Fruit fly (Drosophila melanogaster) whole organism, adult: ENCODE data around the gene CG5953.

Experiments used
- CG11617 ChIP-seq: fragments of 200-800 bp; sonication (Bioruptor generic); optimal IDR thresholded peaks from 2 replicates; lab custom pipeline; 2017; ENCODE audit warnings: mild to moderate bottlenecking, missing biosample characterization, missing genetic modification reagents, missing genetic modification characterization
- CG33017 ChIP-seq: fragments of 200-800 bp; sonication (Bioruptor generic); optimal IDR thresholded peaks from 2 replicates; lab custom pipeline; 2018; ENCODE audit warnings: missing biosample characterization, mild to moderate bottlenecking, missing genetic modification characterization, moderate library complexity
- CG7045 ChIP-seq: fragments of 200-800 bp; sonication (Bioruptor generic); optimal IDR thresholded peaks from 2 replicates; lab custom pipeline; 2017; ENCODE audit warnings: missing biosample characterization, mild to moderate bottlenecking, missing genetic modification characterization
- Clk ChIP-seq: fragments of 200-800 bp; sonication (Bioruptor generic); optimal IDR thresholded peaks from 2 replicates; lab custom pipeline; 2017; ENCODE audit warnings: missing biosample characterization, missing genetic modification characterization
- Hr96 ChIP-seq: fragments of 200-800 bp; sonication (Bioruptor generic); optimal IDR thresholded peaks from 2 replicates; lab custom pipeline; 2016; ENCODE audit warnings: missing biosample characterization, missing genetic modification characterization
- bab1 ChIP-seq: fragments of 200-800 bp; sonication (Bioruptor generic); optimal IDR thresholded peaks from 3 replicates; lab custom pipeline; 2019; ENCODE audit warnings: missing biosample characterization, mild to moderate bottlenecking, missing genetic modification characterization, moderate library complexity
- cic ChIP-seq: fragments of 200-800 bp; sonication (Bioruptor generic); optimal IDR thresholded peaks from 2 replicates; lab custom pipeline; 2017; ENCODE audit warnings: missing biosample characterization, mild to moderate bottlenecking, missing genetic modification characterization, moderate library complexity
- cnc ChIP-seq, 2 experiments: fragments of >200 bp; optimal IDR thresholded peaks; 2 replicates each; lab custom pipeline; 2017
- kay ChIP-seq: fragments of 200-800 bp; sonication (Bioruptor generic); peaks from one replicate; lab custom pipeline; 2016; ENCODE audit warnings: missing biosample characterization, missing genetic modification characterization, borderline replicate concordance
- ovo ChIP-seq: fragments of 200-800 bp; sonication (Bioruptor generic); optimal IDR thresholded peaks from 2 replicates; lab custom pipeline; 2016; ENCODE audit warnings: missing biosample characterization, missing genetic modification characterization
- pad ChIP-seq: fragments of 200-800 bp; sonication (Bioruptor generic); optimal IDR thresholded peaks from 3 replicates; lab custom pipeline; 2017; ENCODE audit warnings: missing biosample characterization, missing genetic modification characterization, mild to moderate bottlenecking, moderate library complexity, missing genetic modification reagents
- toe ChIP-seq: fragments of 200-800 bp; sonication (Bioruptor generic); optimal IDR thresholded peaks from 2 replicates; lab custom pipeline; 2016; ENCODE audit warnings: missing biosample characterization, missing genetic modification characterization

DNA sequence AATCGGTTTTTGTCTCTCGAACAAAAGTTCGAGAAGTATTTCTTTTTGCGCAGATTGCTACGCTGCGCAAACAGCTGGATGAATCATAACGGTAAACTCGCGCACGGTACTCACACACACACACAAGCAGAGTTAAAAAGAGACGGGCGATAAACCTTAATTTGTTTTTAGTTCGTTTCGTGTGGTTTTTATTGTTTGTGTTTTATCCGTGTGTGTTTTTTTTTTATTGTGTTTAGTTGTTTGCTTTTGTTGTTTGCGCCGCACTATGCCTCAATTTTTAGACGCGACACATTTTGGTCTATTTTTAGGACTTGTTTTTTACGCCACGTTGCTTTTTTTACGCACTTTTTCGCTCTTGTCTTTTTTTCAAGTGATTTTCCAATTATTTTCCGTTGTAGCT is 1.9 kb downstream of the CG5953 start:
- TF ChIP-seq ovo (GFP tag; lab: Kevin White, UChicago): peak; percentile 89
- no peak for TF ChIP-seq cic (GFP tag; lab: Kevin White, UChicago)
- TF ChIP-seq toe: no peak
- no peak for TF ChIP-seq CG11617 (GFP tag; lab: Kevin White, UChicago)
- TF ChIP-seq bab1: no peak
- no peak for TF ChIP-seq CG33017 (tag; lab: Kevin White, UChicago)
- TF ChIP-seq pad (GFP tag; lab: Kevin White, UChicago): no peak
- peak; percentile 83 for TF ChIP-seq kay (GFP tag; lab: Kevin White, UChicago)
- TF ChIP-seq Clk (GFP tag; lab: Kevin White, UChicago): no peak
- no peak for TF ChIP-seq cnc (optimal IDR thresholded peaks at IDR 0.05; lab: Kevin White, UChicago)
- TF ChIP-seq Hr96: no peak
- TF ChIP-seq CG7045 (GFP tag; lab: Kevin White, UChicago): no peak
